Fruit fly (Drosophila melanogaster): ENCODE data around the gene Samuel.

The Samuel gene

DNA sequence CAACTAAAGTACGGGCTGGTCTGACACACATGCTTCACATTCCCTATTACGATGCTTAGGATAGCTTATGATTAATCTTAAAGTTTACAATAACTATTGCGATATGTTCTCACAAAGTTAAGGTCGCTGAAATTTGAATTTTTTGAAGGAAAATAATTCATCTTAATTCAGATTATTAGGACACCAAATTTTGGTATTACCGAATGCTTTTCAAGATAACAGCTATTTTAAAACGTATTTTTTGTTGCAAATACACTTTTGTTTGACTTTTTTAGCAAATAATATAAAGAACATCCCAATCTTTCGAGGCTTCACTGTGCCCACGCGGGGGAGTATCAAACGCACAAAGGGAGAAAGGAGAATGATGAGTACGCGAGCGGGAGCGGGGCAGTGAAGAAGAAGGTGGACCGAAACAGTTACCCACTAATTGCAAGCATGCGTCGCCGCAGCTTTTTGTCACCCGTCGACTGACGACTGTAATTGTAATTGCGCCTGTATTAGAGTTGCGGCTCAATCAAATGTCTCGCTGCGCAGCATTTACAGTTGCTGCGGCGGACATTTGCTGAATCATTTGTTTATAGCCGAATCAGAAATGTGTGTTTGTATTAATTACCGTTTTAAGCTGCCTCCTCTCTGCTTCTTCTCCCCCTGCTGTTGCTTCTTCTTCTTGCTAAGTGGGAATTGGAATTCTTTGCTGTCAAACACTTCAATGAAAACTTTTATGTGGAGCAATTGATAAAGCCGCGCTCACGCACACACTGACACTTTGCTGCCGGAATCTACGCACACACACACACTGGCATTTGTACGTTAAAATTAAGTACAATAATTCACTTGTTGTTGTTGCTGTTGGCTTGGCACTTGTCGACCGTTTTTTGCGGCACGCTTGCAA, 620 bp downstream of the Samuel start (continued):
- TF ChIP-seq Pdp1 (GFP tag; optimal IDR thresholded peaks at IDR 0.05) (peak in 1 of 2 experiments; percentile 26), Fer3 (tag; optimal IDR thresholded peaks at IDR 0.05) (no peak), unpg (GFP tag; optimal IDR thresholded peaks at IDR 0.05) (peak; percentile 6), HmgD (GFP tag; optimal IDR thresholded peaks at IDR 0.05) (no peak), sc (optimal IDR thresholded peaks at IDR 0.05) (no peak), sc (GFP tag; optimal IDR thresholded peaks at IDR 0.05) (no peak), crol (GFP tag; IDR thresholded peaks at IDR 0.05) (peak; percentile 65), CG11504 (tag; optimal IDR thresholded peaks at IDR 0.05) (no peak), CG10431 (GFP tag; optimal IDR thresholded peaks at IDR 0.05) (no peak), CG6813 (GFP tag; optimal IDR thresholded peaks at IDR 0.05) (no peak), abd-A (tag; optimal IDR thresholded peaks at IDR 0.05) (no peak), slbo (GFP tag; IDR thresholded peaks at IDR 0.05) (peak; percentile 11; the same call in 1 of the 2 replicates), CG13123 (GFP tag; optimal IDR thresholded peaks at IDR 0.05) (no peak), odd (GFP tag; optimal IDR thresholded peaks at IDR 0.05) (no peak), lab (GFP tag; optimal IDR thresholded peaks at IDR 0.05) (peak; percentile 3), tin (GFP tag; optimal IDR thresholded peaks at IDR 0.05) (no peak), HLH54F (GFP tag; optimal IDR thresholded peaks at IDR 0.05) (peak; percentile 48), ap (GFP tag; IDR thresholded peaks at IDR 0.05) (no peak), Hsf (GFP tag; optimal IDR thresholded peaks at IDR 0.05) (peak; percentile 34), CG11456 (GFP tag; IDR thresholded peaks at IDR 0.05) (0 out of 3 replicates have a peak, but pooled peaks have one; percentile 27), luna (GFP tag; optimal IDR thresholded peaks at IDR 0.05) (no peak), psq (GFP tag; optimal IDR thresholded peaks at IDR 0.05) (no peak), CG14860 (GFP tag; IDR thresholded peaks at IDR 0.05; ENCODE audit: partially characterized antibody) (no peak), CoRest (tag; optimal IDR thresholded peaks at IDR 0.05) (peak; percentile 7), CG32772 (GFP tag; IDR thresholded peaks at IDR 0.05) (no peak), ewg (GFP tag; optimal IDR thresholded peaks at IDR 0.05) (no peak), toy (GFP tag; IDR thresholded peaks at IDR 0.05) (no peak), CG11085 (GFP tag; IDR thresholded peaks at IDR 0.05) (no peak), CG13424 (tag; optimal IDR thresholded peaks at IDR 0.05) (peak; percentile 15), CG9797 (GFP tag; optimal IDR thresholded peaks at IDR 0.05) (no peak), Rfx (GFP tag; IDR thresholded peaks at IDR 0.05) (0 out of 2 replicates have a peak, but pooled peaks have one; percentile 12), Doc3 (GFP tag; IDR thresholded peaks at IDR 0.05; ENCODE audit: partially characterized antibody) (no peak), prd (optimal IDR thresholded peaks at IDR 0.05) (no peak), prd (GFP tag; IDR thresholded peaks at IDR 0.05) (0 out of 3 replicates have a peak, but pooled peaks have one; percentile 33), Blimp-1 (GFP tag; optimal IDR thresholded peaks at IDR 0.05) (peak; percentile 5), CG9727 (GFP tag; optimal IDR thresholded peaks at IDR 0.05) (no peak), CG4617 (GFP tag; optimal IDR thresholded peaks at IDR 0.05; ENCODE audit: borderline replicate concordance) (no peak), Usf (GFP tag; optimal IDR thresholded peaks at IDR 0.05) (peak; percentile 19), seq (GFP tag; IDR thresholded peaks at IDR 0.05) (peak; percentile 29; the same call in 1 of the 2 replicates), CG2678 (tag; optimal IDR thresholded peaks at IDR 0.05) (peak; percentile 41), grau (tag; optimal IDR thresholded peaks at IDR 0.05) (peak; percentile 84), Max (GFP tag; optimal IDR thresholded peaks at IDR 0.05) (no peak), al (GFP tag; IDR thresholded peaks at IDR 0.05) (peak; percentile 24; the same call in 1 of the 2 replicates), CG17385 (GFP tag; optimal IDR thresholded peaks at IDR 0.05) (peak; percentile 71), CG7839 (tag; optimal IDR thresholded peaks at IDR 0.05) (peak; percentile 2), D19B (GFP tag; optimal IDR thresholded peaks at IDR 0.05) (no peak), gro (GFP tag; optimal IDR thresholded peaks at IDR 0.05) (no peak), gsb (GFP tag; IDR thresholded peaks at IDR 0.05) (no peak), row (GFP tag; IDR thresholded peaks at IDR 0.05) (peak; percentile 37; the same call in 2 of the 3 replicates)

All from whole organism, embryonic.